Fruit fly (Drosophila melanogaster) whole organism, adult: ENCODE measurements around the gene RpL37A.

ENCODE experiments used
- CG12768 ChIP-seq: fragments of 200-800 bp; sonication (Bioruptor generic); optimal IDR thresholded peaks from 2 replicates; lab custom pipeline; 2017; ENCODE audit warnings: missing biosample characterization, missing genetic modification characterization, mild to moderate bottlenecking, moderate library complexity, missing genetic modification reagents
- CG14711 ChIP-seq: fragments of 200-800 bp; sonication (Bioruptor generic); optimal IDR thresholded peaks from 2 replicates; lab custom pipeline; 2018; ENCODE audit warnings: missing biosample characterization, mild to moderate bottlenecking, missing genetic modification characterization, moderate library complexity
- CG1620 ChIP-seq: fragments of 200-800 bp; sonication (Bioruptor generic); optimal IDR thresholded peaks from 2 replicates; lab custom pipeline; 2016; ENCODE audit warnings: missing biosample characterization, missing genetic modification characterization
- CG33017 ChIP-seq: fragments of 200-800 bp; sonication (Bioruptor generic); optimal IDR thresholded peaks from 2 replicates; lab custom pipeline; 2018; ENCODE audit warnings: missing biosample characterization, mild to moderate bottlenecking, missing genetic modification characterization, moderate library complexity
- CG5204 ChIP-seq: fragments of 200-800 bp; sonication (Bioruptor generic); optimal IDR thresholded peaks from 2 replicates; lab custom pipeline; 2016; ENCODE audit warnings: missing biosample characterization, missing genetic modification characterization
- Clk ChIP-seq: fragments of 200-800 bp; sonication (Bioruptor generic); optimal IDR thresholded peaks from 2 replicates; lab custom pipeline; 2017; ENCODE audit warnings: missing biosample characterization, missing genetic modification characterization
- Hr96 ChIP-seq: fragments of 200-800 bp; sonication (Bioruptor generic); optimal IDR thresholded peaks from 2 replicates; lab custom pipeline; 2016; ENCODE audit warnings: missing biosample characterization, missing genetic modification characterization
- Mnt ChIP-seq: fragments of 200-800 bp; sonication (Bioruptor generic); optimal IDR thresholded peaks from 2 replicates; lab custom pipeline; 2016; ENCODE audit warnings: missing biosample characterization, mild to moderate bottlenecking, missing genetic modification characterization
- bab1 ChIP-seq: fragments of 200-800 bp; sonication (Bioruptor generic); optimal IDR thresholded peaks from 3 replicates; lab custom pipeline; 2019; ENCODE audit warnings: missing biosample characterization, mild to moderate bottlenecking, missing genetic modification characterization, moderate library complexity
- cic ChIP-seq: fragments of 200-800 bp; sonication (Bioruptor generic); optimal IDR thresholded peaks from 2 replicates; lab custom pipeline; 2017; ENCODE audit warnings: missing biosample characterization, mild to moderate bottlenecking, missing genetic modification characterization, moderate library complexity
- kay ChIP-seq: fragments of 200-800 bp; sonication (Bioruptor generic); peaks from one replicate; lab custom pipeline; 2016; ENCODE audit warnings: missing biosample characterization, missing genetic modification characterization, borderline replicate concordance
- toe ChIP-seq: fragments of 200-800 bp; sonication (Bioruptor generic); optimal IDR thresholded peaks from 2 replicates; lab custom pipeline; 2016; ENCODE audit warnings: missing biosample characterization, missing genetic modification characterization

DNA sequence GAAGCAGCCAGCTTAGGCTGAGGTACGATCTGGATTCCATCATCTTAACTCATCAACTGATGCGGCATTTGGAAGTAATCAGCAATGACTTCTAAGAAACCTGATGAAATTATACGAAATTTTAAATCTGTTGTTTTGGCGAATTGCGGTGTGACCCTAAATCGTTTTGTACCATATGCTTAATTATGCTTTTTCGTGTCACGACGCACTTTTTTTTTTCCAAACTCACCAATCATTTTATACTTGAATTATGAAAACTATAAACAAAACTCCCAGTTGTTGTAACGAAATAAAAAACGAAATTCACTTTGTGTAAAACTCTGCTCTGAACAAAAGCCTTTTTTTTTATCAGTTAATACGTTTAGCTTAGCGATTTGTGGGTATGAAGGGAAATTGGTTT lies 12.7 kb upstream of the RpL37A start, which contains the start of gene Nepl3:
- TF ChIP-seq Mnt (GFP tag; lab: Kevin White, UChicago) (no peak), bab1 (GFP tag; lab: Kevin White, UChicago) (no peak), kay (GFP tag; lab: Kevin White, UChicago) (no peak), toe (GFP tag; lab: Kevin White, UChicago) (no peak), CG14711 (tag; lab: Kevin White, UChicago) (no peak), Clk (GFP tag; lab: Kevin White, UChicago) (no peak), CG33017 (tag; lab: Kevin White, UChicago) (no peak), CG5204 (GFP tag; lab: Kevin White, UChicago) (no peak), CG12768 (GFP tag; lab: Kevin White, UChicago) (no peak), CG1620 (GFP tag; lab: Kevin White, UChicago) (no peak), Hr96 (GFP tag; lab: Kevin White, UChicago) (no peak), cic (GFP tag; lab: Kevin White, UChicago) (no peak)
